Worm (Caenorhabditis elegans) whole organism, L4/young adult: ENCODE data around the gene C14B1.12.

Experiments
- W03F9.2 ChIP-seq: fragments of 150-350 bp; optimal IDR thresholded peaks from 2 replicates; lab custom pipeline; 2014; ENCODE audit warnings: missing biosample characterization, missing genetic modification characterization
- dao-5 ChIP-seq: sonication (generic microtip); optimal IDR thresholded peaks from 2 replicates; lab custom pipeline; 2016; ENCODE audit warnings: missing genotype, missing genetic modification characterization, moderate library complexity, missing compliant biosample characterization

ce11 chrIII:3768200-3768599, 43.4 kb upstream of the C14B1.12 start, which contains the start of gene gmeb-3:
- TF ChIP-seq dao-5 (no peak), W03F9.2 (tag; lab: Kevin White, UChicago) (no peak)
